Worm (Caenorhabditis elegans) whole organism, L3 larva: ENCODE results near the gene srd-40.

Experiments
- R02D3.7 ChIP-seq: fragments of 150-350 bp; optimal IDR thresholded peaks from 2 replicates; lab custom pipeline; 2014; ENCODE audit warnings: missing biosample characterization, missing genetic modification characterization
- ZK546.5 ChIP-seq: sonication (generic microtip); optimal IDR thresholded peaks from 2 replicates; lab custom pipeline; 2017; ENCODE audit warnings: missing biosample characterization, missing genetic modification characterization
- aly-2 ChIP-seq: fragments of 150-350 bp; optimal IDR thresholded peaks from 2 replicates; lab custom pipeline; 2014; ENCODE audit warnings: missing biosample characterization, missing genetic modification characterization
- ceh-16 ChIP-seq: sonication (generic microtip); optimal IDR thresholded peaks from 2 replicates; lab custom pipeline; 2017; ENCODE audit warnings: missing biosample characterization, missing genetic modification characterization
- ceh-28 ChIP-seq: fragments of 150-350 bp; optimal IDR thresholded peaks from 2 replicates; lab custom pipeline; 2014; ENCODE audit warnings: missing biosample characterization, missing genetic modification reagents, missing genetic modification characterization
- ceh-9 ChIP-seq: sonication (generic microtip); optimal IDR thresholded peaks from 2 replicates; lab custom pipeline; 2018; ENCODE audit warnings: missing biosample characterization, missing genetic modification characterization
- daf-12 ChIP-seq: fragments of 150-350 bp; optimal IDR thresholded peaks from 2 replicates; lab custom pipeline; 2014; ENCODE audit warnings: missing biosample characterization, missing genetic modification reagents, missing genetic modification characterization
- egl-27 ChIP-seq: sonication (generic microtip); optimal IDR thresholded peaks from 4 replicates; lab custom pipeline; 2017; ENCODE audit warnings: missing biosample characterization, missing genetic modification reagents, missing genetic modification characterization
- eor-1 ChIP-seq, 2 experiments: fragments of 150-350 bp; optimal IDR thresholded peaks; 2 replicates each; lab custom pipeline; 2014 to 2018; ENCODE audit warnings: missing biosample characterization in 2 of 2, missing genetic modification characterization in 2 of 2
- fkh-10 ChIP-seq: sonication (generic microtip); optimal IDR thresholded peaks from 2 replicates; lab custom pipeline; 2017; ENCODE audit warnings: missing biosample characterization, missing genetic modification reagents, missing genetic modification characterization
- fkh-2 ChIP-seq: fragments of 150-350 bp; optimal IDR thresholded peaks from 2 replicates; lab custom pipeline; 2014; ENCODE audit warnings: missing biosample characterization, missing genetic modification reagents, missing genetic modification characterization
- hmg-11 ChIP-seq: sonication (generic microtip); optimal IDR thresholded peaks from 2 replicates; lab custom pipeline; 2016; ENCODE audit warnings: missing genetic modification characterization, missing compliant biosample characterization
- jun-1 ChIP-seq: fragments of 150-350 bp; optimal IDR thresholded peaks from 2 replicates; lab custom pipeline; 2014; ENCODE audit warnings: missing biosample characterization, missing genetic modification reagents, missing genetic modification characterization
- lin-15B ChIP-seq: fragments of 150-350 bp; optimal IDR thresholded peaks from 2 replicates; lab custom pipeline; 2014; ENCODE audit warnings: missing biosample characterization, missing genetic modification characterization
- lin-39 ChIP-seq: fragments of 150-350 bp; optimal IDR thresholded peaks from 2 replicates; lab custom pipeline; 2018; ENCODE audit warnings: missing biosample characterization, missing genetic modification reagents, missing genetic modification characterization
- lsy-12 ChIP-seq: sonication (generic microtip); optimal IDR thresholded peaks from 2 replicates; lab custom pipeline; 2016; ENCODE audit warnings: mild to moderate bottlenecking, missing genetic modification characterization, missing compliant biosample characterization
- mdl-1 ChIP-seq: fragments of 150-350 bp; optimal IDR thresholded peaks from 2 replicates; lab custom pipeline; 2014; ENCODE audit warnings: missing biosample characterization, missing genetic modification characterization
- mml-1 ChIP-seq: fragments of 150-350 bp; sonication (generic microtip); optimal IDR thresholded peaks from 3 replicates; lab custom pipeline; 2014; ENCODE audit warnings: missing biosample characterization, missing genetic modification characterization
- nhr-11 ChIP-seq: fragments of 150-350 bp; optimal IDR thresholded peaks from 2 replicates; lab custom pipeline; 2014; ENCODE audit warnings: missing biosample characterization, missing genetic modification characterization
- nhr-23 ChIP-seq: fragments of 150-350 bp; optimal IDR thresholded peaks from 2 replicates; lab custom pipeline; 2014; ENCODE audit warnings: missing biosample characterization, missing genetic modification reagents, missing genetic modification characterization
- nhr-237 ChIP-seq: fragments of 150-350 bp; optimal IDR thresholded peaks from 2 replicates; lab custom pipeline; 2014; ENCODE audit warnings: missing biosample characterization, missing genetic modification characterization
- nhr-25 ChIP-seq: sonication (generic microtip); optimal IDR thresholded peaks from 2 replicates; lab custom pipeline; 2017; ENCODE audit warnings: missing biosample characterization, missing genetic modification characterization
- nhr-28 ChIP-seq: fragments of 150-350 bp; optimal IDR thresholded peaks from 2 replicates; lab custom pipeline; 2014; ENCODE audit warnings: missing biosample characterization, missing genetic modification characterization
- nhr-43 ChIP-seq: sonication (generic microtip); optimal IDR thresholded peaks from 2 replicates; lab custom pipeline; 2016; ENCODE audit warnings: mild to moderate bottlenecking, missing genetic modification characterization, missing compliant biosample characterization; ENCODE audit not compliant: poor library complexity, severe bottlenecking
- nhr-67 ChIP-seq: fragments of 150-350 bp; optimal IDR thresholded peaks from 2 replicates; lab custom pipeline; 2014; ENCODE audit warnings: missing biosample characterization, missing genetic modification characterization
- nhr-76 ChIP-seq: fragments of 150-350 bp; sonication (generic microtip); optimal IDR thresholded peaks from 5 replicates; lab custom pipeline; 2014; ENCODE audit warnings: missing biosample characterization, missing genetic modification characterization
- nhr-77 ChIP-seq: fragments of 150-350 bp; optimal IDR thresholded peaks from 2 replicates; lab custom pipeline; 2014; ENCODE audit warnings: missing biosample characterization, missing genetic modification characterization
- pha-4 ChIP-seq: fragments of 150-350 bp; optimal IDR thresholded peaks from 2 replicates; lab custom pipeline; 2014; ENCODE audit warnings: missing biosample characterization, missing genetic modification reagents, missing genetic modification characterization
- pqm-1 ChIP-seq: fragments of 150-350 bp; optimal IDR thresholded peaks from 2 replicates; lab custom pipeline; 2017; ENCODE audit warnings: missing biosample characterization, missing genetic modification characterization, inconsistent platforms
- sea-2 ChIP-seq: fragments of 150-350 bp; sonication (generic microtip); optimal IDR thresholded peaks from 4 replicates; lab custom pipeline; 2014; ENCODE audit warnings: missing biosample characterization, missing genetic modification reagents, missing genetic modification characterization
- skn-1 ChIP-seq: fragments of 150-350 bp; optimal IDR thresholded peaks from 2 replicates; lab custom pipeline; 2014; ENCODE audit warnings: missing biosample characterization, missing genetic modification characterization
- snpc-4 ChIP-seq: fragments of 150-350 bp; optimal IDR thresholded peaks from 2 replicates; lab custom pipeline; 2014; ENCODE audit warnings: missing biosample characterization, missing genetic modification characterization
- unc-39 ChIP-seq: sonication (generic microtip); optimal IDR thresholded peaks from 4 replicates; lab custom pipeline; 2017; ENCODE audit warnings: missing biosample characterization, missing genetic modification characterization
- ztf-11 ChIP-seq: fragments of 150-350 bp; optimal IDR thresholded peaks from 2 replicates; lab custom pipeline; 2014; ENCODE audit warnings: missing biosample characterization, missing genetic modification characterization

Gene srd-40

DNA sequence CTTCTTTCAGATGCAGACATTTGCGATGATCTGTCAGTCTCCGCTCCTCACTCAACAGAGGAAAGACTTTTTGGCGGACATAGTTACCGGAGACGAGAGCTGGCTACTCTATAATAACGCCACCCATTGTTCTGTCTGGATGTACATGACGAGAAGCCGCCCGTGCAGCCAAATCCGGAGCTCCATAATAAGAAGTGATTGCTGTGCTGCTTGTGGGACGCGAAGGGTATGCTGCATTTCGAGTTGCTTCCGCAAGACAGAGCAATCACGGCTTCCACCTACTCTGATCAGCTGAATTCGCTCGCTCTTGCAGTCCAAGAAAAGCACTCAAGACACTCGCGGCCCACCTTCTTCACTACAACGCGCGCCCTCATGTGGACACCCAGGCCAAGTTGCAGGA, 9.8 kb upstream of the srd-40 start:
- TF ChIP-seq nhr-25 (tag; lab: Kevin White, UChicago) (no peak), egl-27 (tag; lab: Kevin White, UChicago) (no peak), nhr-237 (no peak), mdl-1 (no peak), nhr-28 (tag; lab: Kevin White, UChicago) (no peak), pha-4 (tag; lab: Kevin White, UChicago) (no peak), ceh-16 (tag; lab: Kevin White, UChicago) (no peak), snpc-4 (tag; lab: Kevin White, UChicago) (no peak), ceh-9 (tag; lab: Kevin White, UChicago) (no peak), mml-1 (no peak), nhr-67 (tag; lab: Kevin White, UChicago) (no peak), nhr-76 (tag; lab: Kevin White, UChicago) (no peak), lin-39 (no peak), sea-2 (no peak), ceh-28 (tag; lab: Kevin White, UChicago) (no peak), daf-12 (tag; lab: Kevin White, UChicago) (no peak)

DNA sequence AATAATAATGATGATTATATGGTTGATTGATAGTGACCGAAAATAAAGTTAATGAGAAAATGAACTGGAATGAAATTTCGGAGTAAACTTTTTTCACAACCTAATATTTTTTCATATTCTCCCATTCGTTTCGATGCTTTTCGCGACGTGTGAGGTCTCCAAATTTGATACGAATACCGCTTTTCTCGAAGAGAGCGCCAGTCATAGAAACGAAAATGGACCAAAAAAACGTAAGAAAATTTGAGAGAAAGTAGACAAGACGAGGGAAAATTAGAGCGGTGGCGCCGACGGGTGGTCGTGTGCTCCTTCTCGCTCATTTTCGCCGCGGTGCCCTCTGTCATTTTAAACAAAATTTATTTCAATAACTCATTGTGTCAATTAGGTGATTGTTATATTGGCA, 9.1 kb upstream of the srd-40 start:
- TF ChIP-seq ceh-9 (tag; lab: Kevin White, UChicago): no peak

DNA sequence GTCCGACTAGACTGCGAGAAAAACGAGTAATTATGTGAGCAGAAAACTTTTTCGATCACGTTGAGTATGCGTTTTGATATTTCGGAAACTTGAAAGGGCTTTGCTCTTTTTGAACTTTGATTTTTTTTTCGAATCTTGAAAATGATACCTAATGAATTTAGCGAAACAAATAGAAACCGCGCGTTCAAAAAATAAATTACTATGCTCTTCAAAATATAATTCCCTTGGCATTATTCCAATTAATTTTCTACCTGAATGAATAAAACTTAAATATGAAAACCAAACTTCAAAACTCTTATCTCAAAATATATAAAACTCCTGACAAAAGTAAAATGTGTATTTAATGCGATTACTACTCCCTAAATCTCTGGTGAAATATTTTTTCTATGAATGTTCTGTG, 8.3 kb upstream of the srd-40 start, which contains the start of gene xtr-2:
TSS of gene xtr-2 (plus strand) at position 301 of the 400 bp plus-strand sequence.
- no peak for TF ChIP-seq pqm-1 (tag; lab: Kevin White, UChicago)
- TF ChIP-seq ceh-16 (tag; lab: Kevin White, UChicago): no peak
- TF ChIP-seq ztf-11 (tag; lab: Kevin White, UChicago): no peak
- no peak for TF ChIP-seq R02D3.7 (tag; lab: Kevin White, UChicago)
- no peak for TF ChIP-seq eor-1 (tag; optimal IDR thresholded peaks at IDR 0.05; lab: Kevin White, UChicago)
- TF ChIP-seq aly-2 (tag; lab: Kevin White, UChicago): no peak
- no peak for TF ChIP-seq fkh-2 (tag; lab: Kevin White, UChicago)
- no peak for TF ChIP-seq unc-39 (tag; lab: Kevin White, UChicago)
- TF ChIP-seq egl-27 (tag; lab: Kevin White, UChicago): no peak
- TF ChIP-seq nhr-23 (tag; lab: Kevin White, UChicago): no peak
- TF ChIP-seq sea-2: no peak
- TF ChIP-seq lsy-12 (tag; lab: Kevin White, UChicago): no peak

- TF ChIP-seq nhr-77 (no peak), mml-1 (no peak)
- TF ChIP-seq, all 47 proteins: peak for 0
Observed at ce11 chrX:12317560-12317959, 6.0 kb upstream of the srd-40 start.

DNA sequence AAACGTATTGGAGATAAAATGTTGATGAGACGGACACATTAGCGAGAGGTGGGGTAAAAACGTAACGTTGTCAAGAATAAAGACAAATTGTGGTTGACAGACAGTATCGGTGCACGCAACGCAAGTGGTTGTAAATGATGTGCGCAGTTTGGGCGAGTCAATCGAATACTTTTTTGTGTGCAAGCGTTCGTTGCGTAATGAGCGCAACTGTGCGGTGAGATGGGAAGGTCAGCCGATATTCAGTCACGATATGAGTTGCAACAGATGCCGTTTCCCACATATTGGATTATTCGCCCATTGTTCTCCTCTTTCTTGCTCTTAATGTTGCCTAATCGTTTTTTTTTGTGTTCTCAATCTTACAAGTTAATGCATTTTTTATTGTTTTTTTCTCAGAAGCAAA, 2.8 kb upstream of the srd-40 start, which contains the start of gene ceh-40:
TSS of gene ceh-40 (minus strand) at position 41 of the 400 bp plus-strand sequence.
- TF ChIP-seq ZK546.5 (tag; lab: Kevin White, UChicago) (no peak), daf-12 (tag; lab: Kevin White, UChicago) (no peak), skn-1 (tag; lab: Kevin White, UChicago) (no peak), eor-1 (tag; optimal IDR thresholded peaks at IDR 0.05; lab: Kevin White, UChicago) (no peak)

ce11 chrX:12321357-12321756, 2.2 kb upstream of the srd-40 start, which contains the start of gene F17A2.13:
Gene F17A2.13, plus strand, starts transcription at chrX:12321657.
- TF ChIP-seq R02D3.7 (tag; lab: Kevin White, UChicago): no peak
- TF ChIP-seq fkh-10: no peak
- TF ChIP-seq lin-15B (tag; lab: Kevin White, UChicago): no peak
- no peak for TF ChIP-seq hmg-11
- TF ChIP-seq mdl-1: no peak
- TF ChIP-seq jun-1 (tag; lab: Kevin White, UChicago): no peak
- TF ChIP-seq ztf-11 (tag; lab: Kevin White, UChicago): no peak
- no peak for TF ChIP-seq pqm-1 (tag; lab: Kevin White, UChicago)
- TF ChIP-seq nhr-11: no peak
- no peak for TF ChIP-seq nhr-43 (tag; lab: Kevin White, UChicago)
- TF ChIP-seq, all 47 proteins: peak for 0
